Fruit fly (Drosophila melanogaster): ENCODE results near the gene atl.

dm6 chr3R:24661679-24662411 is 36.4 kb downstream of the atl start, which contains the start of gene Ppox:
- TF ChIP-seq CG8478 (optimal IDR thresholded peaks at IDR 0.05) = no peak
- TF ChIP-seq psq (optimal IDR thresholded peaks at IDR 0.05) = no peak

Measured in whole organism.